Worm (Caenorhabditis elegans) whole organism, L3 larva: ENCODE measurements around the gene F52C9.5.

Source experiments
- ama-1 ChIP-seq: fragments of 150-350 bp; optimal IDR thresholded peaks from 2 replicates; lab custom pipeline; 2018
- ceh-82 ChIP-seq: fragments of 150-350 bp; optimal IDR thresholded peaks from 2 replicates; lab custom pipeline; 2014; ENCODE audit warnings: missing biosample characterization, missing genetic modification characterization
- nhr-12 ChIP-seq: fragments of 150-350 bp; optimal IDR thresholded peaks from 2 replicates; lab custom pipeline; 2014; ENCODE audit warnings: missing biosample characterization, missing genetic modification characterization
- nhr-28 ChIP-seq: fragments of 150-350 bp; optimal IDR thresholded peaks from 2 replicates; lab custom pipeline; 2014; ENCODE audit warnings: missing biosample characterization, missing genetic modification characterization
- pha-4 ChIP-seq: fragments of 150-350 bp; optimal IDR thresholded peaks from 2 replicates; lab custom pipeline; 2014; ENCODE audit warnings: missing biosample characterization, missing genetic modification reagents, missing genetic modification characterization
- snpc-4 ChIP-seq: fragments of 150-350 bp; optimal IDR thresholded peaks from 2 replicates; lab custom pipeline; 2014; ENCODE audit warnings: missing biosample characterization, missing genetic modification characterization

DNA sequence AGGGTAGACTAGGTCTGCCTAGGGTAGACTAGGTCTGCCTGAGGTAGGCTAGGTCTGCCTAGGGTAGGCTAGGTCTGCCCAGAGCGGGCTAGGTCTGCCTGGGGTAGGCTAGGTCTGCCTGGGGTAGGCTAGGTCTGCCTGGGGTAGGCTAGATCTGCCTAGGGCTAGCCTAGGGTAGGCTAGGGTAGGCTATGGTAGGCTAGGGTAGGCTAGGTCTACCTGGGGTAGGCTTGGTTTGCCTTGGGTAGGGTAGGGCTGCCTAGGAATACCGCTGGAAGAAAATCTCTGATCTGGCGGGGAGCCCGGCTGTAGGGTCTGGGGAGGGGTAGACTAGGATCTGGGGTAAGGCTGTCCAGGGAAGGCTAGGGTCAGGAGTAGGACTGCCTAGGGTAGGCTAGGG lies 16.5 kb upstream of the F52C9.5 start:
- TF ChIP-seq ama-1 (lab: Kevin White, UChicago) (no peak), snpc-4 (tag; lab: Kevin White, UChicago) (no peak), nhr-12 (no peak), pha-4 (tag; lab: Kevin White, UChicago) (no peak), ceh-82 (no peak), nhr-28 (tag; lab: Kevin White, UChicago) (no peak)
